Worm (Caenorhabditis elegans) whole organism, L4 larva: Measurements from ENCODE around the gene cka-1.

Experiments used
- fos-1 ChIP-seq: fragments of 150-350 bp; optimal IDR thresholded peaks from 2 replicates; lab custom pipeline; 2014; ENCODE audit warnings: missing biosample characterization, missing genetic modification characterization
- unc-62 ChIP-seq, 3 experiments: fragments of 150-350 bp in 1 of 3; sonication (generic microtip); optimal IDR thresholded peaks in 2 of 3; peaks in 1 of 3; 1 replicate in 1 of 3; 2 replicates in 2 of 3; lab custom pipeline; 2014 to 2017; ENCODE audit warnings: missing biosample characterization in 3 of 3, missing genetic modification characterization in 3 of 3, missing genetic modification reagents in 3 of 3, missing genotype in 1 of 3
- ztf-11 ChIP-seq: fragments of 150-350 bp; optimal IDR thresholded peaks from 2 replicates; lab custom pipeline; 2014; ENCODE audit warnings: missing biosample characterization, missing genetic modification characterization

- TF ChIP-seq unc-62 (GFP tag; optimal IDR thresholded peaks at IDR 0.05 in 1 of 2; lab: Kevin White, UChicago) (no peak), unc-62 (tag; optimal IDR thresholded peaks at IDR 0.05; lab: Kevin White, UChicago) (no peak), fos-1 (tag; lab: Kevin White, UChicago) (no peak), ztf-11 (tag; lab: Kevin White, UChicago) (no peak)
These were observed 28.2 kb downstream of the cka-1 start, which contains the start of gene ant-1.3 for ce11 chrIV:9709205-9709604.
